Worm (Caenorhabditis elegans): Measurements from ENCODE around the gene C26B9.5.

DNA sequence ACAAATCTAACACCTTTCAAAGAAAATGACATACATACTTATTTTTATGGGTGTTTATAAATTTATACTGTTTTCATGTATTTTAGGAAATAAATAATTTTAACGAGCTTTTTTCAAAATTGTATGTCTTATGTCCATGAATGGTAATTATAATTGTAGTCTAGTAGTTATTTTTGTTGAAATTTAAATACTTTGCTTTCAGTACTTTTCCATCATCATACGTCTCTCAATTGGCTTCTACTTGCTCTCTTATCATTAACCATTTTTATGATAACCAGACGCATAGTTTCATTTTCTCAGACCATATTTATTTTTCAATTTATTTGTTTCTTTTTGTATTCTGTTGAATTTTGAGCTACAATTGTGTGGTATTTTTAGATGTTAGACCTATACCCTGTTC is 36.2 kb downstream of the C26B9.5 start, which contains the start of gene F35C8.5:
- TF ChIP-seq blmp-1 (tag; optimal IDR thresholded peaks at IDR 0.05) (no peak), ztf-11 (tag; optimal IDR thresholded peaks at IDR 0.05) (no peak), nhr-28 (tag; optimal IDR thresholded peaks at IDR 0.05) (no peak), nhr-237 (tag; optimal IDR thresholded peaks at IDR 0.05) (no peak), snpc-4 (tag; optimal IDR thresholded peaks at IDR 0.05) (no peak), lin-13 (tag; optimal IDR thresholded peaks at IDR 0.05) (no peak), nhr-76 (tag; optimal IDR thresholded peaks at IDR 0.05) (no peak), sptf-1 (tag; optimal IDR thresholded peaks at IDR 0.05) (no peak), unc-120 (tag; optimal IDR thresholded peaks at IDR 0.05; ENCODE audit: poor library complexity, severe bottlenecking) (no peak), tbx-8 (GFP tag; optimal IDR thresholded peaks at IDR 0.05) (no peak), elt-1 (tag; optimal IDR thresholded peaks at IDR 0.05; ENCODE audit: borderline replicate concordance, insufficient read depth) (no peak), elt-3 (tag; optimal IDR thresholded peaks at IDR 0.05) (no peak)
